Worm (Caenorhabditis elegans) whole organism, young adult: ENCODE data around the gene K08H2.10.

Experiments used
- B0261.1 ChIP-seq: sonication (generic microtip); optimal IDR thresholded peaks from 2 replicates; lab custom pipeline; 2016; ENCODE audit warnings: mild to moderate bottlenecking, missing genetic modification characterization, moderate library complexity, missing compliant biosample characterization
- F22D6.2 ChIP-seq: sonication (generic microtip); optimal IDR thresholded peaks from 2 replicates; lab custom pipeline; 2016; ENCODE audit warnings: mild to moderate bottlenecking, missing genetic modification characterization, missing compliant biosample characterization
- F23B12.7 ChIP-seq: sonication (generic microtip); optimal IDR thresholded peaks from 2 replicates; lab custom pipeline; 2017; ENCODE audit warnings: missing genetic modification characterization, mild to moderate bottlenecking, missing compliant biosample characterization, antibody characterized with exemption, moderate library complexity; ENCODE audit not compliant: insufficient read depth
- F39B2.1 ChIP-seq: fragments of 200-800 bp; sonication (Bioruptor generic); IDR thresholded peaks from 2 replicates; pipeline ENCODE4 v1.3.6; 2022; ENCODE audit warnings: missing genetic modification reagents, missing genetic modification characterization, missing compliant biosample characterization
- F52B5.7 ChIP-seq: sonication (generic microtip); optimal IDR thresholded peaks from 2 replicates; lab custom pipeline; 2016; ENCODE audit warnings: mild to moderate bottlenecking, missing genetic modification characterization, missing compliant biosample characterization
- F55B11.4 ChIP-seq: sonication (generic microtip); optimal IDR thresholded peaks from 2 replicates; lab custom pipeline; 2016; ENCODE audit warnings: missing compliant biosample characterization, missing genetic modification characterization, borderline replicate concordance; ENCODE audit not compliant: insufficient read depth
- F57A8.1 ChIP-seq: fragments of 200-800 bp; sonication (Bioruptor generic); optimal IDR thresholded peaks from 2 replicates; lab custom pipeline; 2018; ENCODE audit warnings: mild to moderate bottlenecking, missing genetic modification characterization, moderate library complexity, missing compliant biosample characterization
- F57C9.4 ChIP-seq: sonication (generic microtip); optimal IDR thresholded peaks from 2 replicates; lab custom pipeline; 2017; ENCODE audit warnings: mild to moderate bottlenecking, missing genetic modification characterization, missing compliant biosample characterization
- Y53F4B.3 ChIP-seq: fragments of 200-800 bp; sonication (Bioruptor generic); IDR thresholded peaks from 2 replicates; pipeline ENCODE4 v1.3.6; 2022; ENCODE audit warnings: missing genetic modification reagents, missing genetic modification characterization, missing compliant biosample characterization
- Y53G8AR.9 ChIP-seq: fragments of 200-800 bp; sonication (Bioruptor generic); conservative IDR thresholded peaks from 2 replicates; pipeline ENCODE4 v1.3.6; 2022; ENCODE audit warnings: missing genetic modification reagents, missing genetic modification characterization, missing compliant biosample characterization
- Y67H2A.10 ChIP-seq: fragments of 200-800 bp; sonication (Bioruptor generic); conservative IDR thresholded peaks from 2 replicates; pipeline ENCODE4 v1.3.6; 2022; ENCODE audit warnings: missing genetic modification reagents, missing genetic modification characterization, missing compliant biosample characterization
- ZK185.1 ChIP-seq: sonication (generic microtip); optimal IDR thresholded peaks from 2 replicates; lab custom pipeline; 2016; ENCODE audit warnings: mild to moderate bottlenecking, missing genetic modification characterization, missing compliant biosample characterization; ENCODE audit not compliant: poor library complexity, severe bottlenecking
- akir-1 ChIP-seq: fragments of 200-800 bp; sonication (Bioruptor generic); optimal IDR thresholded peaks from 2 replicates; lab custom pipeline; 2018; ENCODE audit warnings: mild to moderate bottlenecking, missing genetic modification characterization, moderate library complexity, missing compliant biosample characterization
- atf-7 ChIP-seq: sonication (generic microtip); optimal IDR thresholded peaks from 2 replicates; lab custom pipeline; 2017; ENCODE audit warnings: mild to moderate bottlenecking, missing genetic modification characterization, missing compliant biosample characterization
- chd-7 ChIP-seq: sonication (generic microtip); optimal IDR thresholded peaks from 2 replicates; lab custom pipeline; 2016; ENCODE audit warnings: mild to moderate bottlenecking, missing genetic modification characterization, moderate library complexity, missing compliant biosample characterization
- die-1 ChIP-seq: sonication (generic microtip); optimal IDR thresholded peaks from 2 replicates; lab custom pipeline; 2016; ENCODE audit warnings: missing genotype, mild to moderate bottlenecking, missing genetic modification characterization, missing compliant biosample characterization
- dpff-1 ChIP-seq: sonication (generic microtip); optimal IDR thresholded peaks from 2 replicates; lab custom pipeline; 2017; ENCODE audit warnings: mild to moderate bottlenecking, missing genetic modification characterization, missing compliant biosample characterization
- dpl-1 ChIP-seq: fragments of 150-350 bp; optimal IDR thresholded peaks from 2 replicates; lab custom pipeline; 2014; ENCODE audit warnings: missing biosample characterization, missing genetic modification reagents, missing genetic modification characterization
- ekl-4 ChIP-seq: fragments of 200-800 bp; sonication (Bioruptor generic); IDR thresholded peaks from 2 replicates; pipeline ENCODE4 v1.3.6; 2022; ENCODE audit warnings: missing genetic modification reagents, missing genetic modification characterization, missing compliant biosample characterization
- gei-17 ChIP-seq: fragments of 200-800 bp; sonication (Bioruptor generic); optimal IDR thresholded peaks from 2 replicates; lab custom pipeline; 2018; ENCODE audit warnings: mild to moderate bottlenecking, missing genetic modification characterization, missing compliant biosample characterization
- hlh-12 ChIP-seq: sonication (generic microtip); optimal IDR thresholded peaks from 2 replicates; lab custom pipeline; 2016; ENCODE audit warnings: missing genetic modification characterization, missing compliant biosample characterization
- hsf-1 ChIP-seq: fragments of 200-800 bp; sonication (Bioruptor generic); IDR thresholded peaks from 2 replicates; pipeline ENCODE4 v1.3.6; 2022; ENCODE audit warnings: missing genetic modification reagents, missing genetic modification characterization, missing compliant biosample characterization
- lag-1 ChIP-seq: fragments of 200-800 bp; sonication (Bioruptor generic); IDR thresholded peaks from 2 replicates; pipeline ENCODE4 v1.3.6; 2022; ENCODE audit warnings: missing genetic modification reagents, missing genetic modification characterization, missing compliant biosample characterization
- madf-3 ChIP-seq: fragments of 200-800 bp; sonication (Bioruptor generic); IDR thresholded peaks from 2 replicates; pipeline ENCODE4 v1.3.6; 2022; ENCODE audit warnings: missing genetic modification reagents, missing genetic modification characterization, missing compliant biosample characterization
- madf-6 ChIP-seq: fragments of 200-800 bp; sonication (Bioruptor generic); IDR thresholded peaks from 2 replicates; pipeline ENCODE4 v1.3.6; 2022; ENCODE audit warnings: missing genetic modification reagents, missing genetic modification characterization, missing compliant biosample characterization
- nfya-2 ChIP-seq: fragments of 200-800 bp; sonication (Bioruptor generic); IDR thresholded peaks from 2 replicates; pipeline ENCODE4 v1.3.6; 2022; ENCODE audit warnings: missing genetic modification reagents, missing genetic modification characterization, missing compliant biosample characterization
- nfyb-1 ChIP-seq: fragments of 200-800 bp; sonication (Bioruptor generic); IDR thresholded peaks from 2 replicates; pipeline ENCODE4 v1.3.6; 2022; ENCODE audit warnings: missing genetic modification reagents, missing genetic modification characterization, missing compliant biosample characterization
- pbrm-1 ChIP-seq: fragments of 200-800 bp; sonication (Bioruptor generic); IDR thresholded peaks from 2 replicates; pipeline ENCODE4 v1.3.6; 2022; ENCODE audit warnings: missing genetic modification reagents, missing genetic modification characterization, missing compliant biosample characterization
- pha-4 ChIP-seq: fragments of 150-350 bp; sonication (generic microtip); optimal IDR thresholded peaks from 2 replicates; lab custom pipeline; 2014; ENCODE audit warnings: missing biosample characterization, missing genetic modification reagents, missing genetic modification characterization
- rec-8 ChIP-seq, 2 experiments: sonication (generic microtip); optimal IDR thresholded peaks; 2 replicates each; lab custom pipeline; 2016; ENCODE audit warnings: mild to moderate bottlenecking in 2 of 2, missing genetic modification characterization in 2 of 2, missing genetic modification reagents in 2 of 2, missing genotype in 2 of 2, missing biosample characterization in 1 of 2, missing compliant biosample characterization in 1 of 2, moderate library complexity in 1 of 2
- rpc-1 ChIP-seq, 2 experiments: fragments of 150-350 bp in 1 of 2; sonication (generic microtip) in 1 of 2; optimal IDR thresholded peaks; 2 replicates each; lab custom pipeline; 2014 to 2018; ENCODE audit warnings: missing biosample characterization in 1 of 2, missing genetic modification characterization in 1 of 2, missing genetic modification reagents in 1 of 2, missing genotype in 1 of 2
- sdz-38 ChIP-seq: sonication (generic microtip); optimal IDR thresholded peaks from 2 replicates; lab custom pipeline; 2016; ENCODE audit warnings: missing genotype, missing genetic modification characterization, missing compliant biosample characterization
- sea-2 ChIP-seq: fragments of 200-800 bp; sonication (Bioruptor generic); IDR thresholded peaks from 2 replicates; pipeline ENCODE4 v1.3.6; 2022; ENCODE audit warnings: missing genetic modification characterization, missing compliant biosample characterization
- snpc-1.1 ChIP-seq: sonication (generic microtip); optimal IDR thresholded peaks from 2 replicates; lab custom pipeline; 2017; ENCODE audit warnings: missing genetic modification characterization, mild to moderate bottlenecking, missing compliant biosample characterization, antibody characterized with exemption, moderate library complexity, missing genotype, missing genetic modification reagents; ENCODE audit not compliant: insufficient read depth
- snpc-1.3 ChIP-seq: sonication (generic microtip); optimal IDR thresholded peaks from 2 replicates; lab custom pipeline; 2017; ENCODE audit warnings: missing genetic modification characterization, mild to moderate bottlenecking, missing compliant biosample characterization, antibody characterized with exemption, moderate library complexity, missing genotype, missing genetic modification reagents; ENCODE audit not compliant: insufficient read depth
- tbp1 ChIP-seq: fragments of 200-800 bp; sonication (Bioruptor generic); optimal IDR thresholded peaks from 2 replicates; lab custom pipeline; 2018; ENCODE audit warnings: mild to moderate bottlenecking, missing genetic modification characterization, missing compliant biosample characterization
- tbx-9 ChIP-seq: sonication (generic microtip); optimal IDR thresholded peaks from 2 replicates; lab custom pipeline; 2016; ENCODE audit warnings: borderline replicate concordance, missing genetic modification characterization, inconsistent platforms, missing compliant biosample characterization
- tlf-1 ChIP-seq: fragments of 200-800 bp; sonication (Bioruptor generic); optimal IDR thresholded peaks from 2 replicates; lab custom pipeline; 2018; ENCODE audit warnings: mild to moderate bottlenecking, missing genetic modification characterization, missing compliant biosample characterization
- unc-62 ChIP-seq: fragments of 150-350 bp; optimal IDR thresholded peaks from 2 replicates; lab custom pipeline; 2014; ENCODE audit warnings: missing biosample characterization, missing genetic modification reagents, missing genetic modification characterization
- zim-3 ChIP-seq: sonication (generic microtip); optimal IDR thresholded peaks from 2 replicates; lab custom pipeline; 2017; ENCODE audit warnings: mild to moderate bottlenecking, missing genetic modification characterization, moderate library complexity, missing compliant biosample characterization
- ztf-18 ChIP-seq: sonication (generic microtip); optimal IDR thresholded peaks from 2 replicates; lab custom pipeline; 2016; ENCODE audit warnings: missing genotype, mild to moderate bottlenecking, missing genetic modification characterization, missing compliant biosample characterization
- ztf-26 ChIP-seq: sonication (generic microtip); optimal IDR thresholded peaks from 2 replicates; lab custom pipeline; 2017; ENCODE audit warnings: missing genetic modification characterization, missing compliant biosample characterization
- ztf-3 ChIP-seq: fragments of 200-800 bp; sonication (Bioruptor generic); optimal IDR thresholded peaks from 2 replicates; lab custom pipeline; 2018; ENCODE audit warnings: mild to moderate bottlenecking, missing genetic modification characterization, missing compliant biosample characterization

Gene K08H2.10

DNA sequence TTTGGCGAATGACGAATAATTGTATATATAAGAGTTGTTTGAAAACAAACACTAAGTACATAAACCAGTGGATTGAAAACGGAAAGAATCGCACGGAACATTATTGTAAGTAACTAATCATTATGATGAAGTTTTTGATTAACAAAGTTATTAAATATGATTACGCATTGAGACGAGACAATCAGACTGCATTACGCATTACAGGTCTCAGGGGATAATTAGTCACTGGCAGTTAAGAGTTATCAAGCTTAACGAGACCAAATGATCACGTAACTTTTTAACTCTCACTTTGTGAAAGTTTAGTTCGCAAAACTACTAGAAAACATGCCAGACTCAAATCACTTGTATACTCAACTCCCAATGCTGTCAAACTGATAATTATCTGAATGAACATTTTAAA lies 45.8 kb downstream of the K08H2.10 start, which contains the start of gene srd-42:
Gene srd-42 (minus strand): TSS at position 101 of the 400 bp plus-strand sequence.
- TF ChIP-seq rpc-1 (optimal IDR thresholded peaks at IDR 0.05; lab: Kevin White, UChicago) (no peak), rpc-1 (tag; optimal IDR thresholded peaks at IDR 0.05; lab: Kevin White, UChicago) (no peak), ztf-18 (no peak), F39B2.1 (no peak), nfyb-1 (no peak)

DNA sequence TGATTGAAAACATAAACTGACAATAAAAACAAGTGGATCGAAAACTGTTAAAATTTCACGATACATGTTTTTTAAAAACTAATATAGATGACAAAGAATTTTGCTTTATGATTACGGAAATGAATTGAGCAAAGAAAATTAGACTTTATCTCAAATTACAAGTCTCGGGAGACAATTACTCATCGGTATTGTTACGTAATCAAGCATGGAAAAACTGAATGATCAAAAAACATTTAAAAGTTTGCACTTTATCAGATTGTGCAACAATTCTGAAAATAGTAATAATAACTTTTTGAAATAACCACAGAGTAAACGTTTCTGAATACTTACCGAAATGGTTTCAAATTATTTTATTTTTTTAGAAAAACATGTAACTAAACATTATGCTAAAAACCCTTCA lies 48.2 kb downstream of the K08H2.10 start, which contains the start of gene srd-43:
Gene srd-43 (minus strand): TSS at position 66 of the 400 bp plus-strand sequence.
- TF ChIP-seq tbx-9 (tag; lab: Kevin White, UChicago) (no peak), akir-1 (no peak)

DNA sequence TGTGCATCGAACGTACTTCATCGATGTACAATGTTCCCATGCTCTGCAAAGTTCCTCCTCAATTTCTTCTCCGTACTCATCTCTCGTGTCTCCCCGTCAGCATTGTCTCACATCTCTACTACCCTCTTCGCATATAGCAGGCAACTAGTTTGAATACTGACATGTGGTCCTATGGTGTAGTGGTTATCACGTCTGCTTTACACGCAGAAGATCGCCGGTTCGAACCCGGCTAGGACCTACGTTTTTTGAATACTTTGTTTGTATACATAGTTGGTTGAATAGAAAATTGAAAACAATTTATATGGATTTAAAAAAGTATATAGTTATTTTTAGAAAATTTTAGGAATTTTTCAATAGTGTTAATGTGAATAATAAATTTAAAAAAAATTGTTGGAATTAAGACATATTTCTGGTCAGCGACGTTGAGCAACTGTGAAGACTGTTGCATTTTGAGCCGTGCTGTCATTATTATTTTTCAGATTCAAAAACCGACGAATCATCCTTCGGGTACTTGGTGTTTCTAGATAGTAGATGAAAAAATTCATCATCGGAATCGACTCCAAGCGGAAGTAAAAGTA lies 49.4 kb downstream of the K08H2.10 start:
- TF ChIP-seq F23B12.7 (tag; lab: Kevin White, UChicago): peak; percentile 91
- TF ChIP-seq pha-4 (tag; lab: Kevin White, UChicago): no peak
- peak; percentile 91 for TF ChIP-seq snpc-1.3 (tag; lab: Kevin White, UChicago)
- no peak; the same call in 1 of the 2 replicates for TF ChIP-seq madf-3 (GFP tag; lab: Robert Waterston, UW)
- TF ChIP-seq Y53F4B.3 (GFP tag; lab: Robert Waterston, UW): peak; percentile 65
- peak; percentile 91 for TF ChIP-seq chd-7 (tag; lab: Kevin White, UChicago)
- no peak for TF ChIP-seq sdz-38
- no peak; the same call in 1 of the 2 replicates for TF ChIP-seq madf-6
- peak; percentile 98 for TF ChIP-seq B0261.1
- TF ChIP-seq atf-7 (tag; lab: Kevin White, UChicago): peak; percentile 83
- TF ChIP-seq Y67H2A.10 (GFP tag; lab: Robert Waterston, UW): no peak
- TF ChIP-seq sea-2: no peak
- peak; percentile 62 for TF ChIP-seq tlf-1 (GFP tag; lab: Kevin White, UChicago)
- peak; percentile 91 for TF ChIP-seq zim-3 (tag; lab: Kevin White, UChicago)
- TF ChIP-seq Y53G8AR.9 (GFP tag; lab: Robert Waterston, UW): no peak; the same call in 1 of the 2 replicates
- TF ChIP-seq ztf-3 (GFP tag; lab: Kevin White, UChicago): peak; percentile 61
- peak; percentile 35 for TF ChIP-seq F57C9.4
- TF ChIP-seq snpc-1.1 (tag; lab: Kevin White, UChicago): peak; percentile 81
- peak; percentile 32 for TF ChIP-seq dpff-1 (tag; lab: Kevin White, UChicago)
- TF ChIP-seq F57A8.1 (GFP tag; lab: Kevin White, UChicago): peak; percentile 82
- no peak for TF ChIP-seq F39B2.1
- TF ChIP-seq ZK185.1 (tag; lab: Kevin White, UChicago): peak; percentile 94
- TF ChIP-seq dpl-1 (GFP tag; lab: Kevin White, UChicago): peak; percentile 12
- TF ChIP-seq gei-17 (GFP tag; lab: Kevin White, UChicago): peak; percentile 70
- TF ChIP-seq die-1: peak; percentile 95
- peak; percentile 99 for TF ChIP-seq tbp1
- no peak for TF ChIP-seq nfya-2 (GFP tag; lab: Robert Waterston, UW)
- TF ChIP-seq lag-1 (GFP tag; lab: Robert Waterston, UW): no peak
- peak; percentile 87 for TF ChIP-seq ekl-4 (GFP tag; lab: Robert Waterston, UW)
- TF ChIP-seq hsf-1 (GFP tag; lab: Robert Waterston, UW): no peak
- peak; percentile 73 for TF ChIP-seq F22D6.2
- peak; percentile 89 for TF ChIP-seq pbrm-1 (GFP tag; lab: Robert Waterston, UW)
- peak; percentile 81 for TF ChIP-seq ztf-26 (tag; lab: Kevin White, UChicago)
- peak; percentile 10 for TF ChIP-seq F55B11.4
- TF ChIP-seq hlh-12 (tag; lab: Kevin White, UChicago): peak; percentile 89
- no peak for TF ChIP-seq unc-62
- peak; percentile 91 to 94 for TF ChIP-seq rec-8 (tag; optimal IDR thresholded peaks at IDR 0.05; lab: Kevin White, UChicago)
- peak; percentile 94 for TF ChIP-seq F52B5.7 (tag; lab: Kevin White, UChicago)
